Worm (Caenorhabditis elegans) whole organism, midembryonic: ENCODE measurements around the gene F55B11.5.
"Not testable (repeated sequence)": the region's sequence is repeated elsewhere in the genome, so short reads cannot be mapped to it uniquely, and the experiment has no call there.

Experiments
- klf-2 ChIP-seq: fragments of 200-800 bp; sonication (Bioruptor generic); conservative IDR thresholded peaks from 2 replicates; pipeline ENCODE4 v1.3.6; 2022; ENCODE audit warnings: missing genetic modification reagents, missing genetic modification characterization, missing compliant biosample characterization
- med-1 ChIP-seq: sonication (generic microtip); optimal IDR thresholded peaks from 2 replicates; lab custom pipeline; 2017; ENCODE audit warnings: missing genetic modification characterization, mild to moderate bottlenecking, missing compliant biosample characterization, antibody characterized with exemption, missing genetic modification reagents; ENCODE audit not compliant: insufficient read depth
- ref-1 ChIP-seq: fragments of 200-800 bp; sonication (Bioruptor generic); conservative IDR thresholded peaks from 2 replicates; pipeline ENCODE4 v1.3.6; 2022; ENCODE audit warnings: missing genetic modification reagents, missing genetic modification characterization, missing compliant biosample characterization
- ztf-29 ChIP-seq: fragments of 200-800 bp; sonication (Bioruptor generic); IDR thresholded peaks from 2 replicates; pipeline ENCODE4 v1.3.6; 2022; ENCODE audit warnings: missing genetic modification reagents, missing genetic modification characterization, missing compliant biosample characterization

ce11 chrIV:14427395-14427794, at the start of gene F55B11.5:
- not testable (repeated sequence) for TF ChIP-seq med-1 (GFP tag; lab: Kevin White, UChicago); ztf-29 (GFP tag; lab: Robert Waterston, UW); ref-1 (GFP tag; lab: Robert Waterston, UW); klf-2 (GFP tag; lab: Robert Waterston, UW)
